Worm (Caenorhabditis elegans) whole organism, young adult: Measurements from ENCODE around the gene fbxa-99.

ENCODE experiments used
- B0336.3 ChIP-seq: fragments of 200-800 bp; sonication (Bioruptor generic); IDR thresholded peaks from 2 replicates; pipeline ENCODE4 v1.3.6; 2022; ENCODE audit warnings: missing genetic modification characterization, missing compliant biosample characterization
- D2030.7 ChIP-seq: fragments of 200-800 bp; sonication (Bioruptor generic); IDR thresholded peaks from 2 replicates; pipeline ENCODE4 v1.3.6; 2022; ENCODE audit warnings: missing genetic modification reagents, missing genetic modification characterization, missing compliant biosample characterization
- F22D6.2 ChIP-seq: sonication (generic microtip); optimal IDR thresholded peaks from 2 replicates; lab custom pipeline; 2016; ENCODE audit warnings: mild to moderate bottlenecking, missing genetic modification characterization, missing compliant biosample characterization
- F33H1.4 ChIP-seq: fragments of 200-800 bp; sonication (Bioruptor generic); IDR thresholded peaks from 2 replicates; pipeline ENCODE4 v1.3.6; 2022; ENCODE audit warnings: missing genetic modification reagents, missing genetic modification characterization, missing compliant biosample characterization
- F49E8.2 ChIP-seq: sonication (generic microtip); optimal IDR thresholded peaks from 3 replicates; lab custom pipeline; 2017; ENCODE audit warnings: missing genetic modification characterization, mild to moderate bottlenecking, missing compliant biosample characterization, antibody characterized with exemption, moderate library complexity; ENCODE audit not compliant: insufficient read depth
- T07F8.4 ChIP-seq: sonication (generic microtip); optimal IDR thresholded peaks from 2 replicates; lab custom pipeline; 2016; ENCODE audit warnings: mild to moderate bottlenecking, missing genetic modification characterization, moderate library complexity, missing compliant biosample characterization
- akir-1 ChIP-seq: fragments of 200-800 bp; sonication (Bioruptor generic); optimal IDR thresholded peaks from 2 replicates; lab custom pipeline; 2018; ENCODE audit warnings: mild to moderate bottlenecking, missing genetic modification characterization, moderate library complexity, missing compliant biosample characterization
- aptf-2 ChIP-seq: fragments of 200-800 bp; sonication (Bioruptor generic); conservative IDR thresholded peaks from 2 replicates; pipeline ENCODE4 v1.3.6; 2022; ENCODE audit warnings: missing genetic modification reagents, missing genetic modification characterization, missing compliant biosample characterization
- aptf-3 ChIP-seq: fragments of 200-800 bp; sonication (Bioruptor generic); IDR thresholded peaks from 2 replicates; pipeline ENCODE4 v1.3.6; 2022; ENCODE audit warnings: missing genetic modification characterization, missing compliant biosample characterization
- atf-7 ChIP-seq: sonication (generic microtip); optimal IDR thresholded peaks from 2 replicates; lab custom pipeline; 2017; ENCODE audit warnings: mild to moderate bottlenecking, missing genetic modification characterization, missing compliant biosample characterization
- ceh-79 ChIP-seq: sonication (generic microtip); optimal IDR thresholded peaks from 2 replicates; lab custom pipeline; 2017; ENCODE audit warnings: mild to moderate bottlenecking, missing genetic modification characterization, missing compliant biosample characterization
- dox-1 ChIP-seq: fragments of 200-800 bp; sonication (Bioruptor generic); IDR thresholded peaks from 2 replicates; pipeline ENCODE4 v1.3.6; 2022; ENCODE audit warnings: missing genetic modification reagents, missing genetic modification characterization, missing compliant biosample characterization
- efl-1 ChIP-seq: fragments of 150-350 bp; optimal IDR thresholded peaks from 2 replicates; lab custom pipeline; 2014; ENCODE audit warnings: missing biosample characterization, missing genetic modification reagents, missing genetic modification characterization
- ekl-4 ChIP-seq: fragments of 200-800 bp; sonication (Bioruptor generic); IDR thresholded peaks from 2 replicates; pipeline ENCODE4 v1.3.6; 2022; ENCODE audit warnings: missing genetic modification reagents, missing genetic modification characterization, missing compliant biosample characterization
- fkh-3 ChIP-seq: sonication (generic microtip); optimal IDR thresholded peaks from 2 replicates; lab custom pipeline; 2016; ENCODE audit warnings: mild to moderate bottlenecking, missing genetic modification characterization, missing compliant biosample characterization
- gei-17 ChIP-seq: fragments of 200-800 bp; sonication (Bioruptor generic); optimal IDR thresholded peaks from 2 replicates; lab custom pipeline; 2018; ENCODE audit warnings: mild to moderate bottlenecking, missing genetic modification characterization, missing compliant biosample characterization
- him-1 ChIP-seq: sonication (generic microtip); optimal IDR thresholded peaks from 2 replicates; lab custom pipeline; 2016; ENCODE audit warnings: missing genotype, missing genetic modification reagents, missing genetic modification characterization, missing compliant biosample characterization
- hmg-1.2 ChIP-seq: fragments of 200-800 bp; sonication (Bioruptor generic); IDR thresholded peaks from 2 replicates; pipeline ENCODE4 v1.3.6; 2022; ENCODE audit warnings: missing genetic modification reagents, missing genetic modification characterization, missing compliant biosample characterization
- lir-1 ChIP-seq: fragments of 200-800 bp; sonication (Bioruptor generic); conservative IDR thresholded peaks from 2 replicates; pipeline ENCODE4 v1.3.6; 2022; ENCODE audit warnings: missing genetic modification reagents, missing genetic modification characterization, missing compliant biosample characterization
- lsl-1 ChIP-seq: fragments of 200-800 bp; sonication (Bioruptor generic); optimal IDR thresholded peaks from 2 replicates; lab custom pipeline; 2018; ENCODE audit warnings: mild to moderate bottlenecking, missing genetic modification characterization, moderate library complexity, missing compliant biosample characterization
- madf-3 ChIP-seq: fragments of 200-800 bp; sonication (Bioruptor generic); IDR thresholded peaks from 2 replicates; pipeline ENCODE4 v1.3.6; 2022; ENCODE audit warnings: missing genetic modification reagents, missing genetic modification characterization, missing compliant biosample characterization
- madf-6 ChIP-seq: fragments of 200-800 bp; sonication (Bioruptor generic); IDR thresholded peaks from 2 replicates; pipeline ENCODE4 v1.3.6; 2022; ENCODE audit warnings: missing genetic modification reagents, missing genetic modification characterization, missing compliant biosample characterization
- madf-8 ChIP-seq: fragments of 200-800 bp; sonication (Bioruptor generic); conservative IDR thresholded peaks from 2 replicates; pipeline ENCODE4 v1.3.6; 2022; ENCODE audit warnings: missing genetic modification reagents, missing genetic modification characterization, missing compliant biosample characterization
- mcd-1 ChIP-seq: fragments of 200-800 bp; sonication (Bioruptor generic); IDR thresholded peaks from 2 replicates; pipeline ENCODE4 v1.3.6; 2022; ENCODE audit warnings: missing genetic modification reagents, missing genetic modification characterization, missing compliant biosample characterization
- nfya-2 ChIP-seq: fragments of 200-800 bp; sonication (Bioruptor generic); IDR thresholded peaks from 2 replicates; pipeline ENCODE4 v1.3.6; 2022; ENCODE audit warnings: missing genetic modification reagents, missing genetic modification characterization, missing compliant biosample characterization
- snpc-3.4 ChIP-seq: sonication (generic microtip); optimal IDR thresholded peaks from 2 replicates; lab custom pipeline; 2017; ENCODE audit warnings: missing genetic modification characterization, mild to moderate bottlenecking, missing compliant biosample characterization, antibody characterized with exemption, moderate library complexity, missing genotype, missing genetic modification reagents
- snpc-4 ChIP-seq, 5 experiments: fragments of 150-350 bp in 1 of 5; sonication (generic microtip) in 4 of 5; optimal IDR thresholded peaks; 2 replicates each; lab custom pipeline; 2014 to 2018; ENCODE audit warnings: missing genetic modification characterization in 5 of 5, missing biosample characterization in 3 of 5, antibody characterized with exemption in 2 of 5, mild to moderate bottlenecking in 2 of 5, missing compliant biosample characterization in 2 of 5, missing genotype in 2 of 5, moderate library complexity in 2 of 5, missing genetic modification reagents in 1 of 5
- xnd-1 ChIP-seq: sonication (generic microtip); optimal IDR thresholded peaks from 2 replicates; lab custom pipeline; 2016; ENCODE audit warnings: missing genotype, missing genetic modification reagents, missing genetic modification characterization, missing compliant biosample characterization
- zfh-2 ChIP-seq: fragments of 200-800 bp; sonication (Bioruptor generic); conservative IDR thresholded peaks from 2 replicates; pipeline ENCODE4 v1.3.6; 2022; ENCODE audit warnings: missing genetic modification reagents, missing genetic modification characterization, missing compliant biosample characterization

Gene fbxa-99

DNA sequence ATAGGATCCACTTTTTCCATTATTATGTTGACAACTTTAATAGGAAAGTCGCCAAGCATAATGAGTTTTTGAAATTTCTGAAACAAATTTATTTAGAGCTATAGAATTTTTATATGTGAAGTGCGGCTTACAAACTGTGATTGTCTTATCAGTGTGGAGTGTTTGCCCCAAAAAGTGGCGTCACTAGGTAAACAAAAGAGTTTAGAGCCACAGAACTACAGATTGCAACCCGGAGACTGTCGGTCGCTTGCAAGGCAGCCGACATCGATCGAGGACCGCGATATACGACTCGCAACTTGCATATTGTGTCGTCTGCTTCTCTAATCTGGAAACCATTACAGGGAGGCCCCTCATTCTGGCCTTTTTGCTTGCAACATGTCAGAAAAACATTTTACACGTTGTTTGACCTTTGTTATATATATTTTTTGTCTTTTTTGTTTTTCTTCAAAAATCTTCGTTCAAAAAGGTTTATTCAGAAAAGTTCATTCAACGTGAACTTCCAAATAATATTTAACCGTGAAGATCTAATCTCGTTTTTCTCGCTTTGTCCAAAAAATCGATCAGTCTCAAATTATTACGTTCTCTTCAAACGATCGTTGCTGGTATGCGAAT, at the start of gene fbxa-99, which contains the start of gene F36G9.13:
TSS of gene fbxa-99 (minus strand) at position 122 of the 612 bp plus-strand sequence.
TSS of gene F36G9.13 (plus strand) at position 562 of the 612 bp plus-strand sequence.
- TF ChIP-seq snpc-4 (GFP tag; optimal IDR thresholded peaks at IDR 0.05; lab: Kevin White, UChicago) (no peak), snpc-4 (tag; optimal IDR thresholded peaks at IDR 0.05; lab: Kevin White, UChicago) (peak; percentile 77 to 90 (median 81)), snpc-3.4 (tag; lab: Kevin White, UChicago) (no peak)

DNA sequence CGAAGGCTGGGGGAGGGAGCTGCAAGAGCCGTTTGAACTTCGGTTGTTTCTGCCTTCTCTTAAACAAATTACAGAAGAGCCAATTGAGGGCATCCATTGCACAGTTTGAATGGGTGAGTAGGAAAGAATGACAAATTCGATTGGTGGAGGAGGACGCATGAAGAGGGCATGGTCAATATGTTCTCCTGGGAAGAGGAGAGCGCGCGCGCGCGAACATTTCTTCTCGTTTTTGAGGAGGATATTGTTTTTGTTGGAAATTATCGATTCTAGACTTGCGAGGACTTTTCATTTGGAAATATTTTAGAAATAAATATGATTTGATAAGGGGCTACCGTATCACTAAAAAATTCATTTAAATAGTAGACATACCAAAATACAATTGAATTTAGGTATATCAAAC, 48.9 kb upstream of the fbxa-99 start, which contains the start of gene T10C6.7:
TSS of gene T10C6.7 (minus strand) at position 143 of the 400 bp plus-strand sequence.
- TF ChIP-seq fkh-3 (tag; lab: Kevin White, UChicago) (no peak), madf-8 (GFP tag; lab: Robert Waterston, UW) (peak; percentile 69), madf-3 (peak; percentile 39; the same call in 1 of the 2 replicates), akir-1 (GFP tag; lab: Kevin White, UChicago) (no peak), atf-7 (no peak), D2030.7 (peak; percentile 18; the same call in 1 of the 2 replicates), aptf-2 (peak; percentile 100), madf-6 (peak; percentile 87), aptf-3 (GFP tag; lab: Robert Waterston, UW) (peak; percentile 98), efl-1 (peak; percentile 34), lir-1 (GFP tag; lab: Robert Waterston, UW) (0 out of 2 replicates have a peak, but pooled peaks have one; percentile 10), xnd-1 (tag; lab: Kevin White, UChicago) (peak; percentile 7)

DNA sequence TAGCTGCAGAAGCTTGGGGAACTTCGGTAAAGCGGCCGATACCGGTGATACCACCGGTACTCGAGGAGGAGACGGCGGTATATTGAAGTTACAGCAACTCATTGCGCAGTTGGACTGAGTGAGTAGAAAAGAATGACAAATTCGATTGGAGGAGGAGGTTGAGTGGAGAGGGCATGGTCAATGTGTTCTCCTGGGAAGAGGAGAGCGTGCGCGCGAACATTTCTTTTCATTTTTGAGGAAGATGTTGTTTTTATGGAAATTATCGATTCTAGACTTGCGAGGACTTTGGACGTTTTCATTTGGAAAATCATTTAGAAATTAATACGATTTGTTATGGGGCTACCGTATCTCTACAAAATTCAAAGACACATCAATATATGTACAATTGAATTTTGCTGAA, 46.6 kb upstream of the fbxa-99 start:
- TF ChIP-seq nfya-2 (GFP tag; lab: Robert Waterston, UW) (no peak), aptf-2 (peak; percentile 92)

DNA sequence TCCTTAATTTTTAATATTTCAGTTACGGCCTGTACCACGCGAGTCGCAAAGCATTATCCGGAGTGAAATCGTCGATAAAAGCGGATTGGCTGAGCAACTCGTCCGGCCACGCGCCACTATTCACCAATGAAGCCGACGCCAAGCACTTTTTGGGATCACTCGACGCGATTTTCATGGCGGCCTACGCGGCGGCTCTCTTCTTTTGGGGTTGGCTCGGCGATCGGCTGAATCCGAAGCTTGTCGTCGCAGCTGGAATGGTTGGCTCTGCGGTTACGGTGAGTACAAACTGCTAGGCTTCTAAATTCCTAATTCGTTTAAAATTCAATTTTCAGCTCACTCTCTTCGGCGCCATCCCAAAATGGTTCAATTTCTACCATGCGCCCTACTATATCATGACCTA, 42.3 kb upstream of the fbxa-99 start:
- TF ChIP-seq T07F8.4 (tag; lab: Kevin White, UChicago): no peak
- TF ChIP-seq zfh-2 (GFP tag; lab: Robert Waterston, UW): peak; percentile 51

DNA sequence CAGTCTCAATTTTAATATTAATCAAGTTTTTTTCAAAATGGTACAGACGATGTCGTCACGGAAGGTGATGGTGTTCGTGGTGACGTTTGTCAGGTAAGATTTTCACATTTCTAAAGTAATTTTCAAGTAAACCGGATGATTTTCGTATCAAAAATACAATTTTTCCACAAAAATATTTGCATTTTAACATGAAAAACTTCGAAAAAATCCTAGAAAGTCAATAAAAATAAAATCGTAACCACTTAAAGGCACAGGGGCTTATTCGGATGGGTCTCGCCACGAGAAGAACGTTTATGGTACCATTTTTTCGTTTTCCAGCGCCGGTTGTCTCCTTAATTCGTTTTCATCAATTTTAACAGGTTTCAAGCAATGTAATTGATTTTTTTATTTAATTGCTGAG, 41.6 kb upstream of the fbxa-99 start, which contains the start of gene T10C6.6:
TSS of gene T10C6.6 (plus strand) at position 27 of the 400 bp plus-strand sequence.
- TF ChIP-seq madf-8 (GFP tag; lab: Robert Waterston, UW) (peak; percentile 38; the same call in 1 of the 2 replicates), dox-1 (GFP tag; lab: Robert Waterston, UW) (no peak), madf-6 (peak; percentile 81), snpc-4 (GFP tag; optimal IDR thresholded peaks at IDR 0.05; lab: Kevin White, UChicago) (no peak), snpc-4 (tag; optimal IDR thresholded peaks at IDR 0.05; lab: Kevin White, UChicago) (peak in 2 of 4 experiments; percentile 24 to 35), B0336.3 (GFP tag; lab: Robert Waterston, UW) (peak; percentile 24; the same call in 1 of the 2 replicates), D2030.7 (peak; percentile 56), hmg-1.2 (GFP tag; lab: Robert Waterston, UW) (no peak), F22D6.2 (no peak), ekl-4 (peak; percentile 54; the same call in 1 of the 2 replicates), F49E8.2 (tag; lab: Kevin White, UChicago) (peak; percentile 1), aptf-2 (no peak), him-1 (tag; lab: Kevin White, UChicago) (peak; percentile 12), ceh-79 (tag; lab: Kevin White, UChicago) (peak; percentile 38), F33H1.4 (GFP tag; lab: Robert Waterston, UW) (peak; percentile 84), lsl-1 (GFP tag; lab: Kevin White, UChicago) (peak; percentile 88), xnd-1 (tag; lab: Kevin White, UChicago) (peak; percentile 79), mcd-1 (no peak), gei-17 (no peak)
- TF ChIP-seq, all 124 proteins: peak for 12
